Fruit fly (Drosophila melanogaster) whole organism, embryonic: ENCODE data around the gene IFT43.

Source experiments
- Abd-B ChIP-seq: fragments of 200-800 bp; sonication (Bioruptor generic); optimal IDR thresholded peaks from 2 replicates; lab custom pipeline; 2018; ENCODE audit warnings: missing biosample characterization, mild to moderate bottlenecking, missing genetic modification characterization, moderate library complexity
- CG10462 ChIP-seq: fragments of 200-800 bp; sonication (Bioruptor generic); optimal IDR thresholded peaks from 2 replicates; lab custom pipeline; 2016; ENCODE audit warnings: missing biosample characterization, missing genetic modification characterization
- CG14710 ChIP-seq: fragments of 200-800 bp; sonication (Bioruptor generic); optimal IDR thresholded peaks from 3 replicates; lab custom pipeline; 2019; ENCODE audit warnings: missing biosample characterization, mild to moderate bottlenecking, missing genetic modification characterization, moderate library complexity
- CG15011 ChIP-seq: fragments of 200-800 bp; sonication (Bioruptor generic); optimal IDR thresholded peaks from 3 replicates; lab custom pipeline; 2018; ENCODE audit warnings: missing biosample characterization, mild to moderate bottlenecking, missing genetic modification characterization
- CG15073 ChIP-seq: fragments of 200-800 bp; sonication (Bioruptor generic); optimal IDR thresholded peaks from 2 replicates; lab custom pipeline; 2016; ENCODE audit warnings: missing biosample characterization, missing genetic modification characterization
- CG15696 ChIP-seq: fragments of 200-800 bp; sonication (Bioruptor generic); optimal IDR thresholded peaks from 2 replicates; lab custom pipeline; 2019; ENCODE audit warnings: missing biosample characterization, mild to moderate bottlenecking, missing genetic modification characterization, moderate library complexity
- CG17802 ChIP-seq: fragments of 200-800 bp; sonication (Bioruptor generic); optimal IDR thresholded peaks from 2 replicates; lab custom pipeline; 2018; ENCODE audit warnings: missing biosample characterization, mild to moderate bottlenecking, missing genetic modification characterization, moderate library complexity
- CG2712 ChIP-seq: fragments of 200-800 bp; optimal IDR thresholded peaks from 3 replicates; lab custom pipeline; 2019; ENCODE audit warnings: missing biosample characterization, mild to moderate bottlenecking, missing genetic modification characterization, moderate library complexity
- CG2889 ChIP-seq: fragments of 200-800 bp; sonication (Bioruptor generic); IDR thresholded peaks from 3 replicates; pipeline ENCODE4 v1.3.6; 2022; ENCODE audit warnings: missing biosample characterization, missing genetic modification characterization
- CG32532 ChIP-seq: fragments of 200-800 bp; sonication (Bioruptor generic); IDR thresholded peaks from 2 replicates; pipeline ENCODE4 v1.3.6; 2022; ENCODE audit warnings: missing biosample characterization, missing genetic modification characterization
- CG34422 ChIP-seq: fragments of 200-800 bp; sonication (Bioruptor generic); IDR thresholded peaks from 3 replicates; pipeline ENCODE4 v1.3.6; 2022; ENCODE audit warnings: missing biosample characterization, missing genetic modification characterization
- CG4282 ChIP-seq: fragments of 200-800 bp; sonication (Bioruptor generic); optimal IDR thresholded peaks from 2 replicates; lab custom pipeline; 2016; ENCODE audit warnings: missing biosample characterization, missing genetic modification characterization
- CG6683 ChIP-seq: fragments of 200-800 bp; sonication (Bioruptor generic); optimal IDR thresholded peaks from 2 replicates; lab custom pipeline; 2017; ENCODE audit warnings: missing biosample characterization, mild to moderate bottlenecking, missing genetic modification characterization, missing genetic modification reagents
- CG7839 ChIP-seq: fragments of 200-800 bp; sonication (Bioruptor generic); optimal IDR thresholded peaks from 3 replicates; lab custom pipeline; 2018; ENCODE audit warnings: missing biosample characterization, mild to moderate bottlenecking, missing genetic modification characterization, moderate library complexity
- CG7987 ChIP-seq: fragments of 200-800 bp; sonication (Bioruptor generic); optimal IDR thresholded peaks from 2 replicates; lab custom pipeline; 2018; ENCODE audit warnings: missing biosample characterization, mild to moderate bottlenecking, missing genetic modification characterization, moderate library complexity
- CG9817 ChIP-seq: fragments of 200-800 bp; sonication (Bioruptor generic); optimal IDR thresholded peaks from 2 replicates; lab custom pipeline; 2018; ENCODE audit warnings: missing biosample characterization, mild to moderate bottlenecking, missing genetic modification characterization, moderate library complexity
- Camta ChIP-seq: fragments of 200-800 bp; sonication (Bioruptor generic); optimal IDR thresholded peaks from 2 replicates; lab custom pipeline; 2016; ENCODE audit warnings: missing biosample characterization, missing genetic modification characterization
- Drgx ChIP-seq: fragments of 200-800 bp; sonication (Bioruptor generic); IDR thresholded peaks from 2 replicates; pipeline ENCODE4 v1.3.6; 2022; ENCODE audit warnings: missing biosample characterization, missing genetic modification characterization
- Ets65A ChIP-seq: fragments of 200-800 bp; sonication (Bioruptor generic); peaks from one replicate; lab custom pipeline; 2016; ENCODE audit warnings: missing biosample characterization, missing genetic modification characterization
- Fer1 ChIP-seq: fragments of 200-800 bp; sonication (Bioruptor generic); optimal IDR thresholded peaks from 2 replicates; lab custom pipeline; 2017; ENCODE audit warnings: missing biosample characterization, mild to moderate bottlenecking, missing genetic modification characterization
- Gug ChIP-seq: fragments of 200-800 bp; sonication (Bioruptor generic); IDR thresholded peaks from 4 replicates; pipeline ENCODE4 v1.3.6; 2022; ENCODE audit warnings: missing biosample characterization, missing genetic modification characterization
- HLHmδ ChIP-seq: fragments of 200-800 bp; sonication (Bioruptor generic); optimal IDR thresholded peaks from 2 replicates; lab custom pipeline; 2018; ENCODE audit warnings: missing biosample characterization, mild to moderate bottlenecking, missing genetic modification characterization, moderate library complexity
- Hand ChIP-seq: fragments of 200-800 bp; sonication (Bioruptor generic); optimal IDR thresholded peaks from 2 replicates; lab custom pipeline; 2017; ENCODE audit warnings: mild to moderate bottlenecking, missing biosample characterization, missing genetic modification reagents, missing genetic modification characterization
- MTF-1 ChIP-seq: fragments of 200-800 bp; sonication (Bioruptor generic); optimal IDR thresholded peaks from 2 replicates; lab custom pipeline; 2018; ENCODE audit warnings: missing biosample characterization, mild to moderate bottlenecking, missing genetic modification characterization, borderline replicate concordance
- Med ChIP-seq: fragments of 200-800 bp; sonication (Bioruptor generic); peaks from one replicate; lab custom pipeline; 2016; ENCODE audit warnings: missing biosample characterization, missing genetic modification characterization, mild to moderate bottlenecking, inconsistent platforms, moderate library complexity
- NC2α ChIP-seq: fragments of 200-800 bp; sonication (Bioruptor generic); optimal IDR thresholded peaks from 2 replicates; lab custom pipeline; 2016; ENCODE audit warnings: missing biosample characterization, missing genetic modification characterization
- Poxn ChIP-seq: fragments of 200-800 bp; sonication (Bioruptor generic); IDR thresholded peaks from 2 replicates; pipeline ENCODE4 v1.3.6; 2022; ENCODE audit warnings: missing biosample characterization, missing genetic modification characterization
- Sin3A ChIP-seq: fragments of >200 bp; optimal IDR thresholded peaks from 2 replicates; lab custom pipeline; 2018
- Six4 ChIP-seq: fragments of 200-800 bp; sonication (Bioruptor generic); optimal IDR thresholded peaks from 2 replicates; lab custom pipeline; 2016; ENCODE audit warnings: missing biosample characterization, missing genetic modification characterization
- Sox100B ChIP-seq: fragments of 200-800 bp; sonication (Bioruptor generic); optimal IDR thresholded peaks from 3 replicates; lab custom pipeline; 2018; ENCODE audit warnings: missing biosample characterization, mild to moderate bottlenecking, missing genetic modification characterization
- Tbp ChIP-seq: fragments of >200 bp; optimal IDR thresholded peaks from 2 replicates; lab custom pipeline; 2018; ENCODE audit warnings: missing biosample characterization, missing genetic modification characterization
- abd-A ChIP-seq: fragments of 200-800 bp; sonication (Bioruptor generic); optimal IDR thresholded peaks from 3 replicates; lab custom pipeline; 2019; ENCODE audit warnings: missing biosample characterization, mild to moderate bottlenecking, missing genetic modification characterization, moderate library complexity
- corto ChIP-seq: fragments of 200-800 bp; sonication (Bioruptor generic); optimal IDR thresholded peaks from 2 replicates; lab custom pipeline; 2016; ENCODE audit warnings: missing biosample characterization, mild to moderate bottlenecking, missing genetic modification characterization, moderate library complexity
- crc ChIP-seq: fragments of 200-800 bp; sonication (Bioruptor generic); optimal IDR thresholded peaks from 2 replicates; lab custom pipeline; 2016; ENCODE audit warnings: missing biosample characterization, missing genetic modification characterization
- dm ChIP-seq: fragments of 200-800 bp; sonication (Bioruptor generic); optimal IDR thresholded peaks from 3 replicates; lab custom pipeline; 2016; ENCODE audit warnings: missing biosample characterization, missing genetic modification characterization
- ewg ChIP-seq: fragments of 200-800 bp; sonication (Bioruptor generic); optimal IDR thresholded peaks from 3 replicates; lab custom pipeline; 2017; ENCODE audit warnings: mild to moderate bottlenecking, missing biosample characterization, missing genetic modification reagents, missing genetic modification characterization
- gcm2 ChIP-seq: fragments of 200-800 bp; sonication (Bioruptor generic); optimal IDR thresholded peaks from 2 replicates; lab custom pipeline; 2016; ENCODE audit warnings: missing biosample characterization, missing genetic modification characterization
- hbn ChIP-seq: fragments of 200-800 bp; sonication (Bioruptor generic); IDR thresholded peaks from 2 replicates; pipeline ENCODE4 v1.3.6; 2022; ENCODE audit warnings: missing biosample characterization, missing genetic modification characterization; ENCODE audit not compliant: partially characterized antibody
- her ChIP-seq: fragments of 200-800 bp; sonication (Bioruptor generic); optimal IDR thresholded peaks from 2 replicates; lab custom pipeline; 2016; ENCODE audit warnings: missing biosample characterization, missing genetic modification characterization
- ken ChIP-seq: fragments of 200-800 bp; sonication (Bioruptor generic); IDR thresholded peaks from 3 replicates; pipeline ENCODE4 v1.3.6; 2022; ENCODE audit warnings: missing biosample characterization, missing genetic modification characterization
- lov ChIP-seq, 2 experiments: fragments of 200-800 bp in 1 of 2; fragments of >200 bp in 1 of 2; sonication (Bioruptor generic) in 1 of 2; IDR thresholded peaks in 1 of 2; optimal IDR thresholded peaks in 1 of 2; 2 replicates in 1 of 2; 3 replicates in 1 of 2; pipeline versions ENCODE4 v1.3.6 to Lab custom; 2017 to 2022; ENCODE audit warnings: missing biosample characterization in 1 of 2, missing genetic modification characterization in 1 of 2
- pzg ChIP-seq: fragments of 200-800 bp; sonication (Bioruptor generic); optimal IDR thresholded peaks from 3 replicates; lab custom pipeline; 2018; ENCODE audit warnings: missing biosample characterization, mild to moderate bottlenecking, missing genetic modification characterization, moderate library complexity
- run ChIP-seq: fragments of 200-800 bp; sonication (Bioruptor generic); optimal IDR thresholded peaks from 3 replicates; lab custom pipeline; 2018; ENCODE audit warnings: missing biosample characterization, mild to moderate bottlenecking, missing genetic modification characterization
- schlank ChIP-seq: fragments of 200-800 bp; sonication (Bioruptor generic); optimal IDR thresholded peaks from 2 replicates; lab custom pipeline; 2018; ENCODE audit warnings: missing biosample characterization, mild to moderate bottlenecking, missing genetic modification characterization
- scrt ChIP-seq: fragments of 200-800 bp; sonication (Bioruptor generic); optimal IDR thresholded peaks from 2 replicates; lab custom pipeline; 2018; ENCODE audit warnings: missing biosample characterization, mild to moderate bottlenecking, missing genetic modification characterization, moderate library complexity
- seq ChIP-seq: fragments of 200-800 bp; sonication (Bioruptor generic); IDR thresholded peaks from 2 replicates; pipeline ENCODE4 v1.3.6; 2022; ENCODE audit warnings: missing biosample characterization, missing genetic modification characterization
- shn ChIP-seq: fragments of 200-800 bp; sonication (Bioruptor generic); optimal IDR thresholded peaks from 3 replicates; lab custom pipeline; 2016; ENCODE audit warnings: missing biosample characterization, missing genetic modification characterization
- so ChIP-seq: fragments of 200-800 bp; sonication (Bioruptor generic); IDR thresholded peaks from 3 replicates; pipeline ENCODE4 v1.3.6; 2022; ENCODE audit warnings: missing biosample characterization, missing genetic modification characterization
- toy ChIP-seq: fragments of 200-800 bp; sonication (Bioruptor generic); IDR thresholded peaks from 2 replicates; pipeline ENCODE4 v1.3.6; 2022; ENCODE audit warnings: missing biosample characterization, missing genetic modification characterization
- unpg ChIP-seq: fragments of 200-800 bp; sonication (Bioruptor generic); optimal IDR thresholded peaks from 3 replicates; lab custom pipeline; 2018; ENCODE audit warnings: missing biosample characterization, mild to moderate bottlenecking, missing genetic modification characterization, moderate library complexity

IFT43 gene

dm6 chr2L:12721794-12722315, 27.1 kb upstream of the IFT43 start, which contains the start of gene Pih1D1 (continued):
- peak; percentile 92 for TF ChIP-seq unpg (GFP tag; lab: Kevin White, UChicago)
- peak; percentile 77 for TF ChIP-seq CG15073 (GFP tag; lab: Kevin White, UChicago)
- TF ChIP-seq hbn: no peak
- peak; percentile 94 for TF ChIP-seq so (GFP tag; lab: Robert Waterston, UW)
- peak; percentile 57 for TF ChIP-seq MTF-1
- TF ChIP-seq Drgx (GFP tag; lab: Robert Waterston, UW): peak; percentile 92
- TF ChIP-seq CG15011 (GFP tag; lab: Kevin White, UChicago): peak; percentile 91
- TF ChIP-seq Tbp (GFP tag; lab: Kevin White, UChicago): no peak
- TF ChIP-seq CG7839 (tag; lab: Kevin White, UChicago): peak; percentile 97
- peak; percentile 99 for TF ChIP-seq Ets65A (GFP tag; lab: Kevin White, UChicago)
- peak; percentile 97 for TF ChIP-seq CG2712 (tag; lab: Kevin White, UChicago)
- TF ChIP-seq Fer1 (GFP tag; lab: Kevin White, UChicago): peak; percentile 92
- TF ChIP-seq Hand (GFP tag; lab: Kevin White, UChicago): peak; percentile 23
- TF ChIP-seq Gug (GFP tag; lab: Robert Waterston, UW): peak; percentile 93
- TF ChIP-seq Sox100B: peak; percentile 94
- TF ChIP-seq CG10462 (GFP tag; lab: Kevin White, UChicago): peak; percentile 90
- peak; percentile 93 for TF ChIP-seq Camta
- peak; percentile 53 for TF ChIP-seq pzg
- peak; percentile 82 for TF ChIP-seq CG17802 (tag; lab: Kevin White, UChicago)
- peak; percentile 97 for TF ChIP-seq CG32532
- peak; percentile 96 for TF ChIP-seq Med
- TF ChIP-seq NC2α (GFP tag; lab: Kevin White, UChicago): peak; percentile 69
- TF ChIP-seq Abd-B (GFP tag; lab: Kevin White, UChicago): peak; percentile 97
- no peak for TF ChIP-seq lov (optimal IDR thresholded peaks at IDR 0.05; lab: Kevin White, UChicago)
- TF ChIP-seq lov (GFP tag; IDR thresholded peaks at IDR 0.05; lab: Robert Waterston, UW): peak; percentile 82
- peak; percentile 91 for TF ChIP-seq shn
- TF ChIP-seq ewg (GFP tag; lab: Kevin White, UChicago): peak; percentile 90
- peak; percentile 90 for TF ChIP-seq seq (GFP tag; lab: Robert Waterston, UW)
- TF ChIP-seq run (tag; lab: Kevin White, UChicago): peak; percentile 80
- TF ChIP-seq her (GFP tag; lab: Kevin White, UChicago): peak; percentile 71
- peak; percentile 93 for TF ChIP-seq toy (GFP tag; lab: Robert Waterston, UW)
- peak; percentile 97 for TF ChIP-seq CG9817
- peak; percentile 96 for TF ChIP-seq CG15696
- peak; percentile 75 for TF ChIP-seq gcm2 (GFP tag; lab: Kevin White, UChicago)
- peak; percentile 88 for TF ChIP-seq dm
- TF ChIP-seq Six4 (GFP tag; lab: Kevin White, UChicago): peak; percentile 93
- TF ChIP-seq HLHmδ (GFP tag; lab: Kevin White, UChicago): no peak
- TF ChIP-seq CG6683 (GFP tag; lab: Kevin White, UChicago): peak; percentile 80
- peak; percentile 83 for TF ChIP-seq scrt (GFP tag; lab: Kevin White, UChicago)
- peak; percentile 66 for TF ChIP-seq CG7987 (GFP tag; lab: Kevin White, UChicago)
- TF ChIP-seq crc: peak; percentile 82
- TF ChIP-seq corto (GFP tag; lab: Kevin White, UChicago): peak; percentile 53
- peak; percentile 96 for TF ChIP-seq CG2889 (GFP tag; lab: Robert Waterston, UW)
- no peak for TF ChIP-seq abd-A (tag; lab: Kevin White, UChicago)
- peak; percentile 78 for TF ChIP-seq CG4282
- peak; percentile 96 for TF ChIP-seq CG34422 (GFP tag; lab: Robert Waterston, UW)
- peak; percentile 54 for TF ChIP-seq Sin3A (lab: Kevin White, UChicago)
- TF ChIP-seq CG14710: peak; percentile 97
- peak; percentile 86 for TF ChIP-seq Poxn (GFP tag; lab: Robert Waterston, UW)
- TF ChIP-seq schlank: peak; percentile 67
- peak; percentile 89 for TF ChIP-seq ken (GFP tag; lab: Robert Waterston, UW)
